Worm (Caenorhabditis elegans) whole organism, mixed stage, embryonic: ENCODE measurements around the gene F10A3.17.

Experiments
- mab-5 ChIP-seq: fragments of 150-350 bp; optimal IDR thresholded peaks from 2 replicates; lab custom pipeline; 2014; ENCODE audit warnings: missing biosample characterization, missing genetic modification characterization
- mls-2 ChIP-seq: sonication (generic microtip); optimal IDR thresholded peaks from 2 replicates; lab custom pipeline; 2016; ENCODE audit warnings: mild to moderate bottlenecking, missing genetic modification characterization, moderate library complexity, missing compliant biosample characterization
- nhr-12 ChIP-seq: fragments of 150-350 bp; optimal IDR thresholded peaks from 2 replicates; lab custom pipeline; 2014; ENCODE audit warnings: missing biosample characterization, missing genetic modification characterization

F10A3.17 gene

DNA sequence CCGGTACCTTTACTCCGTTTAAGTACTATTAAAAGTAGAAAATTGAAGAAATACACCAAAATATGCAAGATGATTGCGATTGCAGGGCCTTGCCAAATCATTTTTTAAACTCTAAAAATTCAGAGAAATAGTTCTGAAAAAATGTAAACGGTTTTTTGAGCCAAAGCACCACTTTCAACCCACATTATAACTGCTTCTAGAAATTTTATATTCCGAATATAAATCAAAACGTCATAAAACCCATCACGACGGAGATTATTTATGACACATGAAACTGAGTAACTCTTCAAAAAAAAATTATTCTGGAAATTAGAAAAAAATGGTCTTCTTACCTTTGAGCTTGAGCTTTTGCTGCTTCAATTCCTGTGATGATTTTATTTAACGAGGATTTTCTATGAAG is 45.3 kb downstream of the F10A3.17 start, which contains the start of gene srxa-16:
TSS of gene srxa-16 (minus strand) at position 101 of the 400 bp plus-strand sequence.
- no peak for TF ChIP-seq nhr-12
- TF ChIP-seq mls-2 (tag; lab: Kevin White, UChicago), result no peak
- no peak for TF ChIP-seq mab-5
